Worm (Caenorhabditis elegans) whole organism, L3 larva: ENCODE results near the gene H08J19.1.

ENCODE experiments used
- R02D3.7 ChIP-seq: fragments of 150-350 bp; optimal IDR thresholded peaks from 2 replicates; lab custom pipeline; 2014; ENCODE audit warnings: missing biosample characterization, missing genetic modification characterization
- ZK546.5 ChIP-seq: sonication (generic microtip); optimal IDR thresholded peaks from 2 replicates; lab custom pipeline; 2017; ENCODE audit warnings: missing biosample characterization, missing genetic modification characterization
- aly-2 ChIP-seq: fragments of 150-350 bp; optimal IDR thresholded peaks from 2 replicates; lab custom pipeline; 2014; ENCODE audit warnings: missing biosample characterization, missing genetic modification characterization
- ama-1 ChIP-seq: fragments of 150-350 bp; optimal IDR thresholded peaks from 2 replicates; lab custom pipeline; 2018
- ceh-16 ChIP-seq: sonication (generic microtip); optimal IDR thresholded peaks from 2 replicates; lab custom pipeline; 2017; ENCODE audit warnings: missing biosample characterization, missing genetic modification characterization
- ceh-28 ChIP-seq: fragments of 150-350 bp; optimal IDR thresholded peaks from 2 replicates; lab custom pipeline; 2014; ENCODE audit warnings: missing biosample characterization, missing genetic modification reagents, missing genetic modification characterization
- egl-5 ChIP-seq: fragments of 150-350 bp; optimal IDR thresholded peaks from 2 replicates; lab custom pipeline; 2017; ENCODE audit warnings: missing biosample characterization, missing genetic modification reagents, missing genetic modification characterization, inconsistent platforms
- elt-1 ChIP-seq: fragments of 150-350 bp; optimal IDR thresholded peaks from 2 replicates; lab custom pipeline; 2014; ENCODE audit warnings: missing biosample characterization, missing genetic modification characterization
- elt-2 ChIP-seq: sonication (generic microtip); optimal IDR thresholded peaks from 2 replicates; lab custom pipeline; 2016; ENCODE audit warnings: missing genetic modification reagents, mild to moderate bottlenecking, missing genetic modification characterization, missing compliant biosample characterization
- elt-3 ChIP-seq, 3 experiments: fragments of 150-350 bp in 1 of 3; sonication (generic microtip) in 2 of 3; optimal IDR thresholded peaks; 2 replicates in 2 of 3; 4 replicates in 1 of 3; lab custom pipeline; 2014 to 2017; ENCODE audit warnings: missing biosample characterization in 3 of 3, missing genetic modification characterization in 3 of 3
- eor-1 ChIP-seq, 2 experiments: fragments of 150-350 bp; optimal IDR thresholded peaks; 2 replicates each; lab custom pipeline; 2014 to 2018; ENCODE audit warnings: missing biosample characterization in 2 of 2, missing genetic modification characterization in 2 of 2
- hmg-11 ChIP-seq: sonication (generic microtip); optimal IDR thresholded peaks from 2 replicates; lab custom pipeline; 2016; ENCODE audit warnings: missing genetic modification characterization, missing compliant biosample characterization
- mdl-1 ChIP-seq: fragments of 150-350 bp; optimal IDR thresholded peaks from 2 replicates; lab custom pipeline; 2014; ENCODE audit warnings: missing biosample characterization, missing genetic modification characterization
- mml-1 ChIP-seq: fragments of 150-350 bp; sonication (generic microtip); optimal IDR thresholded peaks from 3 replicates; lab custom pipeline; 2014; ENCODE audit warnings: missing biosample characterization, missing genetic modification characterization
- nfya-1 ChIP-seq: sonication (generic microtip); optimal IDR thresholded peaks from 2 replicates; lab custom pipeline; 2017; ENCODE audit warnings: missing genetic modification characterization, mild to moderate bottlenecking, missing compliant biosample characterization, antibody characterized with exemption, moderate library complexity; ENCODE audit not compliant: insufficient read depth
- nhr-11 ChIP-seq: fragments of 150-350 bp; optimal IDR thresholded peaks from 2 replicates; lab custom pipeline; 2014; ENCODE audit warnings: missing biosample characterization, missing genetic modification characterization
- nhr-12 ChIP-seq: fragments of 150-350 bp; optimal IDR thresholded peaks from 2 replicates; lab custom pipeline; 2014; ENCODE audit warnings: missing biosample characterization, missing genetic modification characterization
- nhr-23 ChIP-seq: fragments of 150-350 bp; optimal IDR thresholded peaks from 2 replicates; lab custom pipeline; 2014; ENCODE audit warnings: missing biosample characterization, missing genetic modification reagents, missing genetic modification characterization
- nhr-237 ChIP-seq: fragments of 150-350 bp; optimal IDR thresholded peaks from 2 replicates; lab custom pipeline; 2014; ENCODE audit warnings: missing biosample characterization, missing genetic modification characterization
- nhr-25 ChIP-seq: sonication (generic microtip); optimal IDR thresholded peaks from 2 replicates; lab custom pipeline; 2017; ENCODE audit warnings: missing biosample characterization, missing genetic modification characterization
- nhr-28 ChIP-seq: fragments of 150-350 bp; optimal IDR thresholded peaks from 2 replicates; lab custom pipeline; 2014; ENCODE audit warnings: missing biosample characterization, missing genetic modification characterization
- nhr-43 ChIP-seq: sonication (generic microtip); optimal IDR thresholded peaks from 2 replicates; lab custom pipeline; 2016; ENCODE audit warnings: mild to moderate bottlenecking, missing genetic modification characterization, missing compliant biosample characterization; ENCODE audit not compliant: poor library complexity, severe bottlenecking
- nhr-67 ChIP-seq: fragments of 150-350 bp; optimal IDR thresholded peaks from 2 replicates; lab custom pipeline; 2014; ENCODE audit warnings: missing biosample characterization, missing genetic modification characterization
- pha-4 ChIP-seq: fragments of 150-350 bp; optimal IDR thresholded peaks from 2 replicates; lab custom pipeline; 2014; ENCODE audit warnings: missing biosample characterization, missing genetic modification reagents, missing genetic modification characterization
- pqm-1 ChIP-seq: fragments of 150-350 bp; optimal IDR thresholded peaks from 2 replicates; lab custom pipeline; 2017; ENCODE audit warnings: missing biosample characterization, missing genetic modification characterization, inconsistent platforms
- sea-2 ChIP-seq: fragments of 150-350 bp; sonication (generic microtip); optimal IDR thresholded peaks from 4 replicates; lab custom pipeline; 2014; ENCODE audit warnings: missing biosample characterization, missing genetic modification reagents, missing genetic modification characterization
- skn-1 ChIP-seq: fragments of 150-350 bp; optimal IDR thresholded peaks from 2 replicates; lab custom pipeline; 2014; ENCODE audit warnings: missing biosample characterization, missing genetic modification characterization
- snpc-4 ChIP-seq: fragments of 150-350 bp; optimal IDR thresholded peaks from 2 replicates; lab custom pipeline; 2014; ENCODE audit warnings: missing biosample characterization, missing genetic modification characterization
- tbx-2 ChIP-seq: sonication (generic microtip); optimal IDR thresholded peaks from 2 replicates; lab custom pipeline; 2016; ENCODE audit warnings: mild to moderate bottlenecking, missing genetic modification characterization, missing compliant biosample characterization
- unc-39 ChIP-seq: sonication (generic microtip); optimal IDR thresholded peaks from 4 replicates; lab custom pipeline; 2017; ENCODE audit warnings: missing biosample characterization, missing genetic modification characterization
- unc-62 ChIP-seq: fragments of 150-350 bp; sonication (generic microtip); optimal IDR thresholded peaks from 4 replicates; lab custom pipeline; 2014; ENCODE audit warnings: missing biosample characterization, missing genetic modification reagents, missing genetic modification characterization
- zag-1 ChIP-seq: fragments of 150-350 bp; optimal IDR thresholded peaks from 2 replicates; lab custom pipeline; 2014; ENCODE audit warnings: missing biosample characterization, missing genetic modification characterization
- ztf-11 ChIP-seq: fragments of 150-350 bp; optimal IDR thresholded peaks from 2 replicates; lab custom pipeline; 2014; ENCODE audit warnings: missing biosample characterization, missing genetic modification characterization
- ztf-4 ChIP-seq: fragments of 150-350 bp; optimal IDR thresholded peaks from 2 replicates; lab custom pipeline; 2014; ENCODE audit warnings: missing biosample characterization, missing genetic modification characterization

The H08J19.1 gene

DNA sequence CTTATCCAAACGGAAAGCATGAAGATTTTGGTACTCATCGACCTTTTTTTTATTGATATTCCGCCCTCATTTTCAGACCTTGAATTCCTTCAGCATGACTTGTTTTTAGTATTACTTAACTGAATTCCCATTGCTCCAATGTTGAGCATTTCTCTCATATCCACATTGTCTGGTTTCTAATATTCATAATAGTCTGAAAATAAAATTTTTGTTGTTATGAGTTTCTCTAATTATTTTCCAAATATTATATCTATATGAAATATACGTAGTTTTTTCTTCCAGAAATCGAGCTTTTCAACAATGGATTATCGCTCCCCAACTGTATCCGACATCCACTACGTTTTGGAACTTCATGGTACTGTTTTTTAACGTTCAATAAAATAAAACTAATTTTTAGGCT is at the start of gene H08J19.1:
Gene H08J19.1 (plus strand): TSS at position 301 of the 400 bp plus-strand sequence.
- TF ChIP-seq hmg-11 (no peak), ceh-28 (tag; lab: Kevin White, UChicago) (no peak), R02D3.7 (tag; lab: Kevin White, UChicago) (no peak), zag-1 (no peak), elt-1 (no peak), nfya-1 (tag; lab: Kevin White, UChicago) (no peak), mdl-1 (tag; lab: Kevin White, UChicago) (no peak), ztf-11 (tag; lab: Kevin White, UChicago) (no peak), ZK546.5 (tag; lab: Kevin White, UChicago) (no peak), tbx-2 (tag; lab: Kevin White, UChicago) (no peak), nhr-12 (tag; lab: Kevin White, UChicago) (no peak), nhr-11 (no peak), sea-2 (GFP tag; lab: Kevin White, UChicago) (no peak), ama-1 (no peak), nhr-28 (no peak), aly-2 (tag; lab: Kevin White, UChicago) (no peak), mml-1 (tag; lab: Kevin White, UChicago) (no peak), snpc-4 (no peak), nhr-43 (tag; lab: Kevin White, UChicago) (no peak), ceh-16 (no peak)

DNA sequence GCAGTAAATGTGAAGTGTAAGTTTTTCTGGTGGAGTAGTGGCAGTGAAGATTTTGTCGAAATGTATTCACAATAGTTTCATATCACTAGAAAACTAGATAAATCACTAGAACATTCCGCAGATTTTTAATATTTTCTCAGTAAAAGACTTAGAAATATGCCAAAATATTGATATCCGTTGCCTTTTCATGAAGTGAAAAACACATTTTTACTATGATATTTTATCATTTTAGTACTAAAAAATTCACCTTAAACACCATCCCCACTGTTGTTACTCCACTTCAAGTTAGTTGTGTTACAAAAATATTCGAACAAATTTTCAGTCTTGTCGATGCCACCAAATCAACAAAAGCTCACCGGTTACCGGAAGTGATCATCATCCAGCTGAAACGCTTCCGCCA is 49.4 kb upstream of the H08J19.1 start:
- no peak for TF ChIP-seq nhr-28
- TF ChIP-seq ztf-11 (tag; lab: Kevin White, UChicago) = no peak
- TF ChIP-seq ztf-4 = no peak
- TF ChIP-seq eor-1 (tag; optimal IDR thresholded peaks at IDR 0.05; lab: Kevin White, UChicago) = no peak
- TF ChIP-seq egl-5 (tag; lab: Kevin White, UChicago) = no peak
- TF ChIP-seq tbx-2 (tag; lab: Kevin White, UChicago) = no peak
- no peak for TF ChIP-seq ama-1
- no peak for TF ChIP-seq unc-39
- no peak for TF ChIP-seq pha-4 (tag; lab: Kevin White, UChicago)
- TF ChIP-seq pqm-1 = no peak
- TF ChIP-seq skn-1 (tag; lab: Kevin White, UChicago) = no peak
- TF ChIP-seq aly-2 (tag; lab: Kevin White, UChicago) = no peak
- TF ChIP-seq elt-3 (tag; optimal IDR thresholded peaks at IDR 0.05; lab: Kevin White, UChicago) = no peak
- no peak for TF ChIP-seq unc-62 (GFP tag; lab: Kevin White, UChicago)
- no peak for TF ChIP-seq nhr-43 (tag; lab: Kevin White, UChicago)
- no peak for TF ChIP-seq nfya-1 (tag; lab: Kevin White, UChicago)

ce11 chrX:15594019-15594418 is 48.7 kb upstream of the H08J19.1 start:
- TF ChIP-seq nhr-11 = no peak
- no peak for TF ChIP-seq skn-1 (tag; lab: Kevin White, UChicago)
- TF ChIP-seq nfya-1 (tag; lab: Kevin White, UChicago) = no peak
- no peak for TF ChIP-seq aly-2 (tag; lab: Kevin White, UChicago)
- no peak for TF ChIP-seq sea-2 (GFP tag; lab: Kevin White, UChicago)
- TF ChIP-seq elt-2 = no peak
- TF ChIP-seq egl-5 (tag; lab: Kevin White, UChicago) = no peak
- no peak for TF ChIP-seq nhr-67
- TF ChIP-seq nhr-43 (tag; lab: Kevin White, UChicago) = no peak
- no peak for TF ChIP-seq ztf-4
- TF ChIP-seq unc-39 = no peak

ce11 chrX:15597077-15597476 is 45.7 kb upstream of the H08J19.1 start, which contains the start of gene K09A9.8:
Gene K09A9.8 (minus strand): TSS chrX:15597177.
- TF ChIP-seq nhr-237 (tag; lab: Kevin White, UChicago) (no peak), unc-62 (GFP tag; lab: Kevin White, UChicago) (no peak), nhr-23 (tag; lab: Kevin White, UChicago) (no peak), sea-2 (GFP tag; lab: Kevin White, UChicago) (no peak), nhr-25 (tag; lab: Kevin White, UChicago) (no peak), hmg-11 (no peak)
